Worm (Caenorhabditis elegans): ENCODE results near the gene lact-2.

- TF ChIP-seq nhr-12 (tag; optimal IDR thresholded peaks at IDR 0.05) (no peak), nhr-28 (tag; optimal IDR thresholded peaks at IDR 0.05) (no peak), nhr-76 (tag; optimal IDR thresholded peaks at IDR 0.05) (no peak), blmp-1 (tag; optimal IDR thresholded peaks at IDR 0.05) (no peak), snpc-4 (tag; optimal IDR thresholded peaks at IDR 0.05) (no peak), pha-4 (tag; optimal IDR thresholded peaks at IDR 0.05) (no peak), nhr-237 (tag; optimal IDR thresholded peaks at IDR 0.05) (no peak), ham-2 (GFP tag; optimal IDR thresholded peaks at IDR 0.05) (no peak)
Observed at ce11 chrII:10067817-10068216, 26.9 kb upstream of the lact-2 start, which contains the start of gene die-1.
